Worm (Caenorhabditis elegans) whole organism, late embryonic: ENCODE results near the gene tin-9.1.

Source experiments
- ama-1 ChIP-seq: fragments of 150-350 bp; optimal IDR thresholded peaks from 2 replicates; lab custom pipeline; 2014
- ceh-19 ChIP-seq: fragments of 200-800 bp; sonication (Bioruptor generic); optimal IDR thresholded peaks from 2 replicates; lab custom pipeline; 2018; ENCODE audit warnings: mild to moderate bottlenecking, missing genetic modification characterization, missing compliant biosample characterization
- elt-4 ChIP-seq: sonication (generic microtip); optimal IDR thresholded peaks from 2 replicates; lab custom pipeline; 2016; ENCODE audit warnings: missing genetic modification characterization, missing compliant biosample characterization
- ets-4 ChIP-seq: sonication (generic microtip); optimal IDR thresholded peaks from 2 replicates; lab custom pipeline; 2016; ENCODE audit warnings: missing genetic modification characterization, missing compliant biosample characterization
- fkh-10 ChIP-seq: fragments of 150-350 bp; optimal IDR thresholded peaks from 2 replicates; lab custom pipeline; 2014; ENCODE audit warnings: missing biosample characterization, missing genetic modification reagents, missing genetic modification characterization
- nhr-232 ChIP-seq: sonication (generic microtip); optimal IDR thresholded peaks from 2 replicates; lab custom pipeline; 2016; ENCODE audit warnings: missing genetic modification characterization, missing compliant biosample characterization
- pat-9 ChIP-seq: fragments of 200-800 bp; sonication (Bioruptor generic); optimal IDR thresholded peaks from 2 replicates; lab custom pipeline; 2018; ENCODE audit warnings: mild to moderate bottlenecking, missing genetic modification characterization, moderate library complexity, missing compliant biosample characterization
- pha-4 ChIP-seq: fragments of 150-350 bp; optimal IDR thresholded peaks from 2 replicates; lab custom pipeline; 2018; ENCODE audit warnings: missing biosample characterization, missing genetic modification reagents, missing genetic modification characterization
- sox-2 ChIP-seq: fragments of 200-800 bp; sonication (Bioruptor generic); IDR thresholded peaks from 2 replicates; pipeline ENCODE4 v1.3.6; 2022; ENCODE audit warnings: missing genetic modification reagents, missing genetic modification characterization, missing compliant biosample characterization
- unc-55 ChIP-seq: sonication (generic microtip); optimal IDR thresholded peaks from 2 replicates; lab custom pipeline; 2017; ENCODE audit warnings: missing biosample characterization, missing genetic modification reagents, missing genetic modification characterization

DNA sequence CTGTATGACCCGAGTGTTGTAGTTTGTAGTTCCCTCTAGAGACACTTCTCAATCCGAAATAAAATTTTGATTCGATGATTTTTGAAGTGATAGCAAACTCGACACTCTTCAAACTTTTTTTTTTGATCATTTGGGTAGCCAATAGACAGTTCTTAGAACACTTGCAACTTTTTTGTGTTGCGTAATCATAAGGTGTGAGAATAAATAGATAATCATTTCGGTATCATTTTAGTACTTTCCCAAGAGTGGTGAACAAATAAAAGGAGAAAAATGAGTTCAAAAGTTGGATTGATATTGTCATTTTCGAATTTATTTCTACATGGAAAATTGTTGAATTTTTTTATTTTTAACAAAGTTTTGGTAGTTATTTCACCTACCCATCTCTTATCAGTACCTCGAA, 19.6 kb downstream of the tin-9.1 start:
- no peak for TF ChIP-seq elt-4
- TF ChIP-seq fkh-10 (GFP tag; lab: Kevin White, UChicago) = no peak
- TF ChIP-seq ceh-19 (GFP tag; lab: Kevin White, UChicago) = no peak
- no peak for TF ChIP-seq unc-55 (GFP tag; lab: Kevin White, UChicago)
- no peak for TF ChIP-seq ama-1 (lab: Kevin White, UChicago)
- no peak for TF ChIP-seq pat-9
- TF ChIP-seq pha-4 = no peak
- no peak for TF ChIP-seq sox-2 (GFP tag; lab: Robert Waterston, UW)
- no peak for TF ChIP-seq nhr-232 (tag; lab: Kevin White, UChicago)
- TF ChIP-seq ets-4 (tag; lab: Kevin White, UChicago) = no peak
